Fruit fly (Drosophila melanogaster): ENCODE results near the gene ND-24.

- no peak for TF ChIP-seq Myc (optimal IDR thresholded peaks at IDR 0.05)
- no peak for TF ChIP-seq insv (optimal IDR thresholded peaks at IDR 0.05)
- TF ChIP-seq h (optimal IDR thresholded peaks at IDR 0.05): no peak
Observed at dm6 chrX:17622187-17622586, 9.7 kb upstream of the ND-24 start.

Data from Kc167 (cell line).